Fruit fly (Drosophila melanogaster): ENCODE measurements around the gene Arl2.

Gene Arl2

dm6 chr3R:8343251-8343744 lies 2.4 kb downstream of the Arl2 start, which contains the start of the genes PNKP and COX7AL (continued):
- TF ChIP-seq CG2120 (GFP tag; optimal IDR thresholded peaks at IDR 0.05): no peak
- TF ChIP-seq cwo (GFP tag; optimal IDR thresholded peaks at IDR 0.05): no peak
- TF ChIP-seq CG3163 (GFP tag; optimal IDR thresholded peaks at IDR 0.05): no peak
- peak; percentile 32; the same call in 1 of the 2 replicates for TF ChIP-seq Dref (GFP tag; IDR thresholded peaks at IDR 0.05)
- no peak for TF ChIP-seq ken (GFP tag; IDR thresholded peaks at IDR 0.05)
- TF ChIP-seq kay (GFP tag; optimal IDR thresholded peaks at IDR 0.05): no peak
- peak; percentile 24 for TF ChIP-seq CG4617 (GFP tag; optimal IDR thresholded peaks at IDR 0.05; ENCODE audit: borderline replicate concordance)

- TF ChIP-seq Dp (GFP tag; optimal IDR thresholded peaks at IDR 0.05): peak; percentile 78
- peak; percentile 55 for TF ChIP-seq pzg (GFP tag; optimal IDR thresholded peaks at IDR 0.05)
- no peak for TF ChIP-seq nerfin-1 (tag; optimal IDR thresholded peaks at IDR 0.05)
- no peak for TF ChIP-seq CG9817 (tag; optimal IDR thresholded peaks at IDR 0.05)
- TF ChIP-seq Blimp-1 (GFP tag; optimal IDR thresholded peaks at IDR 0.05): peak; percentile 78
- no peak for TF ChIP-seq abd-A (tag; optimal IDR thresholded peaks at IDR 0.05)
- no peak for TF ChIP-seq Meics (GFP tag; optimal IDR thresholded peaks at IDR 0.05)
- TF ChIP-seq ash1 (GFP tag; optimal IDR thresholded peaks at IDR 0.05): no peak
- no peak for TF ChIP-seq Elba2 (GFP tag; optimal IDR thresholded peaks at IDR 0.05)
- TF ChIP-seq Pdp1 (GFP tag; optimal IDR thresholded peaks at IDR 0.05): peak in 1 of 2 experiments; percentile 84
- TF ChIP-seq BEAF-32 (GFP tag; optimal IDR thresholded peaks at IDR 0.05): peak; percentile 39
- TF ChIP-seq dimm (GFP tag; IDR thresholded peaks at IDR 0.05): no peak
- no peak for TF ChIP-seq row (GFP tag; IDR thresholded peaks at IDR 0.05)
- no peak for TF ChIP-seq CG13894 (tag; optimal IDR thresholded peaks at IDR 0.05)
- TF ChIP-seq Atf-2 (GFP tag; optimal IDR thresholded peaks at IDR 0.05): no peak
- TF ChIP-seq sisA (GFP tag; IDR thresholded peaks at IDR 0.05): no peak
- TF ChIP-seq stwl (tag; optimal IDR thresholded peaks at IDR 0.05): peak; percentile 35
- TF ChIP-seq CG17385 (GFP tag; optimal IDR thresholded peaks at IDR 0.05): peak; percentile 34
- 0 out of 3 replicates have a peak, but pooled peaks have one; percentile 25 for TF ChIP-seq CG16813 (GFP tag; IDR thresholded peaks at IDR 0.05; ENCODE audit: partially characterized antibody)
- peak; percentile 7 for TF ChIP-seq CG9797 (GFP tag; optimal IDR thresholded peaks at IDR 0.05)
- TF ChIP-seq caup (GFP tag; optimal IDR thresholded peaks at IDR 0.05; ENCODE audit: severe bottlenecking): no peak
- TF ChIP-seq sqz (GFP tag; optimal IDR thresholded peaks at IDR 0.05): no peak
- TF ChIP-seq CG2889 (GFP tag; IDR thresholded peaks at IDR 0.05): no peak
- TF ChIP-seq MESR4 (GFP tag; optimal IDR thresholded peaks at IDR 0.05): peak; percentile 41
- TF ChIP-seq CG10147 (GFP tag; optimal IDR thresholded peaks at IDR 0.05): no peak
- no peak for TF ChIP-seq pnt (GFP tag; optimal IDR thresholded peaks at IDR 0.05)
- TF ChIP-seq oc (tag; optimal IDR thresholded peaks at IDR 0.05): no peak
- TF ChIP-seq Hr51 (GFP tag; optimal IDR thresholded peaks at IDR 0.05): no peak
- no peak for TF ChIP-seq CG13287 (GFP tag; IDR thresholded peaks at IDR 0.05; ENCODE audit: partially characterized antibody)
- peak; percentile 55 for TF ChIP-seq MBD-R2 (GFP tag; IDR thresholded peaks at IDR 0.05)
- no peak for TF ChIP-seq Oaz (GFP tag; IDR thresholded peaks at IDR 0.05)
- TF ChIP-seq Xbp1 (GFP tag; optimal IDR thresholded peaks at IDR 0.05): no peak
- no peak for TF ChIP-seq fd96Cb (tag; optimal IDR thresholded peaks at IDR 0.05)
- no peak for TF ChIP-seq Bteb2 (GFP tag; optimal IDR thresholded peaks at IDR 0.05)
- TF ChIP-seq Nf-YB (GFP tag; optimal IDR thresholded peaks at IDR 0.05): no peak
- TF ChIP-seq CG1832 (GFP tag; optimal IDR thresholded peaks at IDR 0.05): no peak
- TF ChIP-seq fu2 (GFP tag; optimal IDR thresholded peaks at IDR 0.05): no peak
- no peak for TF ChIP-seq danr (GFP tag; IDR thresholded peaks at IDR 0.05)
- peak; percentile 16 for TF ChIP-seq phol (tag; optimal IDR thresholded peaks at IDR 0.05)
- no peak for TF ChIP-seq amos (GFP tag; IDR thresholded peaks at IDR 0.05; ENCODE audit: partially characterized antibody)
- no peak for TF ChIP-seq CG11723 (GFP tag; optimal IDR thresholded peaks at IDR 0.05)
Measured at dm6 chr3R:8344174-8344573, 3.3 kb downstream of the Arl2 start, which contains the start of gene DppIII. Gene DppIII, plus strand, starts transcription at chr3R:8344400.

Data from whole organism, embryonic.